Worm (Caenorhabditis elegans) whole organism, L1 larva: ENCODE data around the gene Y52E8A.1.

Experiments
- ceh-63 ChIP-seq: fragments of 200-800 bp; sonication (Bioruptor generic); optimal IDR thresholded peaks from 2 replicates; lab custom pipeline; 2018; ENCODE audit warnings: mild to moderate bottlenecking, missing genetic modification characterization, missing compliant biosample characterization
- elt-3 ChIP-seq, 6 experiments: fragments of 150-350 bp in 1 of 6; sonication (generic microtip); optimal IDR thresholded peaks; 2 replicates each; lab custom pipeline; 2017 to 2018; ENCODE audit warnings: missing biosample characterization in 6 of 6, missing genetic modification characterization in 6 of 6, inconsistent platforms in 1 of 6
- fkh-10 ChIP-seq: sonication (generic microtip); optimal IDR thresholded peaks from 2 replicates; lab custom pipeline; 2017; ENCODE audit warnings: missing biosample characterization, missing genetic modification reagents, missing genetic modification characterization
- lin-15B ChIP-seq: fragments of 150-350 bp; sonication (generic microtip); optimal IDR thresholded peaks from 3 replicates; lab custom pipeline; 2014; ENCODE audit warnings: missing biosample characterization, missing genetic modification characterization
- lin-35 ChIP-seq, 2 experiments: fragments of 150-350 bp; optimal IDR thresholded peaks; 2 replicates each; lab custom pipeline; 2014; ENCODE audit warnings: missing biosample characterization in 2 of 2, missing genetic modification characterization in 2 of 2, missing genetic modification reagents in 2 of 2
- lin-39 ChIP-seq: fragments of 150-350 bp; optimal IDR thresholded peaks from 2 replicates; lab custom pipeline; 2014; ENCODE audit warnings: missing biosample characterization, missing genetic modification reagents, missing genetic modification characterization
- nhr-12 ChIP-seq: sonication (generic microtip); optimal IDR thresholded peaks from 2 replicates; lab custom pipeline; 2017; ENCODE audit warnings: missing biosample characterization, missing genetic modification characterization
- nhr-237 ChIP-seq: fragments of 150-350 bp; optimal IDR thresholded peaks from 2 replicates; lab custom pipeline; 2014; ENCODE audit warnings: missing biosample characterization, missing genetic modification characterization
- nhr-28 ChIP-seq: fragments of 150-350 bp; optimal IDR thresholded peaks from 2 replicates; lab custom pipeline; 2014; ENCODE audit warnings: missing biosample characterization, missing genetic modification characterization
- nhr-47 ChIP-seq: sonication (generic microtip); optimal IDR thresholded peaks from 2 replicates; lab custom pipeline; 2016; ENCODE audit warnings: mild to moderate bottlenecking, missing genetic modification characterization, moderate library complexity, missing compliant biosample characterization
- pax-3 ChIP-seq: fragments of 200-800 bp; sonication (Bioruptor generic); optimal IDR thresholded peaks from 2 replicates; lab custom pipeline; 2018; ENCODE audit warnings: mild to moderate bottlenecking, missing genetic modification characterization, moderate library complexity, missing compliant biosample characterization
- pqm-1 ChIP-seq: sonication (generic microtip); optimal IDR thresholded peaks from 3 replicates; lab custom pipeline; 2017; ENCODE audit warnings: missing biosample characterization, missing genetic modification characterization
- zag-1 ChIP-seq: fragments of 150-350 bp; optimal IDR thresholded peaks from 2 replicates; lab custom pipeline; 2014; ENCODE audit warnings: missing biosample characterization, missing genetic modification characterization

DNA sequence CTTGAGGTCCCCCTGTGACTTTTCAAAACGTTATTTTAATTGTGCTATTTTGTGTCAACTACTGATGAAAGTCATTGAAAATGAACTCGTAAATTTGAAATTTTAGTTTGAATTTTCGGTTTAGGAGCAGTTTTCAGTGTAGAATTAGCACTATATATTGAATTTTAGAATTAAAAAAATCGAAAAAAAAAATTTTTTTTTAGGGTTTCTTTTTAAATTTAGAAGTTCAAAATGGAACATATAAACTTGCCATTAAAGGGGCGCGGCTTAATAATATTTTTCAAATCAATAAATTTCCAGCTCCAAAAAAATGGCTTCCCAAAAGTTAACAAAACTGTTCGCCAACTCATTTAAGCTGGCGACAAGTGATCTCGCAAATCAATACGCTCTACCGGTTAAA lies 29.0 kb downstream of the Y52E8A.1 start, which contains the start of gene H20J04.9:
- TF ChIP-seq zag-1, result no peak
- no peak for TF ChIP-seq nhr-47 (tag; lab: Kevin White, UChicago)
- no peak for TF ChIP-seq nhr-12 (tag; lab: Kevin White, UChicago)
- no peak for TF ChIP-seq ceh-63 (GFP tag; lab: Kevin White, UChicago)
- TF ChIP-seq pax-3, result no peak
- no peak for TF ChIP-seq nhr-237 (tag; lab: Kevin White, UChicago)
- TF ChIP-seq elt-3 (tag; optimal IDR thresholded peaks at IDR 0.05; lab: Kevin White, UChicago), result no peak
- no peak for TF ChIP-seq lin-39
- no peak for TF ChIP-seq lin-15B (tag; lab: Kevin White, UChicago)
- no peak for TF ChIP-seq lin-35 (GFP tag; optimal IDR thresholded peaks at IDR 0.05; lab: Kevin White, UChicago)
- TF ChIP-seq nhr-28, result no peak
- TF ChIP-seq fkh-10, result no peak
- TF ChIP-seq pqm-1 (tag; lab: Kevin White, UChicago), result no peak
